Worm (Caenorhabditis elegans): Measurements from ENCODE around the gene cisd-3.1.

Gene cisd-3.1

ce11 chrIII:4593098-4593697 lies 50.5 kb downstream of the cisd-3.1 start, which contains the start of gene erh-2:
erh-2 (plus strand) TSS chrIII:4593231.
- no peak for TF ChIP-seq nhr-76 (tag; optimal IDR thresholded peaks at IDR 0.05)
- no peak for TF ChIP-seq nhr-28 (tag; optimal IDR thresholded peaks at IDR 0.05)

ce11 chrIII:4594324-4594723 lies 51.6 kb downstream of the cisd-3.1 start, which contains the start of gene apc-11:
apc-11 (minus strand) TSS chrIII:4594424.
- no peak for TF ChIP-seq daf-12 (tag; optimal IDR thresholded peaks at IDR 0.05)
- no peak for TF ChIP-seq nhr-67 (tag; optimal IDR thresholded peaks at IDR 0.05)
- TF ChIP-seq aly-2 (tag; optimal IDR thresholded peaks at IDR 0.05), result no peak
- no peak for TF ChIP-seq egl-5 (tag; optimal IDR thresholded peaks at IDR 0.05)
- TF ChIP-seq unc-62 (GFP tag; optimal IDR thresholded peaks at IDR 0.05), result no peak
- TF ChIP-seq pqm-1 (tag; optimal IDR thresholded peaks at IDR 0.05), result no peak
- no peak for TF ChIP-seq elt-3 (tag; optimal IDR thresholded peaks at IDR 0.05)
- TF ChIP-seq ama-1 (optimal IDR thresholded peaks at IDR 0.05), result no peak
- no peak for TF ChIP-seq lin-39 (tag; optimal IDR thresholded peaks at IDR 0.05)
- TF ChIP-seq ceh-82 (tag; optimal IDR thresholded peaks at IDR 0.05), result no peak

DNA sequence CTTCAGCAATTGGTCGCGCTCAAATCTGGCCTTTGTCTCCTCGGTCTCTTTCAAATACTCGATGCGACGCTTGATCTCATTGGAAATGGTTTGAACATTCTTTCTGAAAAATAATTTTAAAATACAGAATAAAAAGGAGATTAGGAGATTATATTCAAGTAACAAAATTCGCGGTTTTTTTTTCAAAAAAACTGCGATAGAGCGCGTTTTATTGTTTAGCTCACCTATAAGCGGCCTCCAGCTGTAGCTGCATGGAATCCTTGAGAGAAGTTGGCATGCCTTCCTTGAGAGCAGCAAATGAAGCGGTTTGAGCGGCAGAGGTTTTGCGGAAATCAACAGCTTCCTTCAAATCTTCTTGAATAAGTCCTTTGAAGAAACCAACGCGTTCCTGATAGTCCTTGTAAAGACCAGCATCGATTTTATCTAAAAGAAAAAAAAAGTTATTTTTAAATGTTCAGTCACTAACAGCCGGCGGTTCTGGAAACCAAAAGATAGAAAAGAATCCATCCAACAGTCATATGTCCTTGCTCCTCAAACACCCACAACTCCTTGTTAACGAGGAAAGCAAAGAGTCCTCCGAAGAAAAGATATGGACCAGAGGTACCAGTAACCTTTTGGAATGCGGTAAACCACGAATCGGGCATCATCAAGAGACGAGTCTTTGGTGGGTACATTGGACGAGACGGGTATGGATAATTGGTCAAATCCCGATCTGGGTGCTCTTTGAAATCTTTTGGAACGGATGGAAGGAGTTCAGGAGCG lies 52.3 kb downstream of the cisd-3.1 start:
- no peak for TF ChIP-seq unc-62 (GFP tag; optimal IDR thresholded peaks at IDR 0.05)
- TF ChIP-seq ama-1 (optimal IDR thresholded peaks at IDR 0.05), result no peak
- TF ChIP-seq snpc-4 (tag; optimal IDR thresholded peaks at IDR 0.05), result no peak
- TF ChIP-seq pha-4 (tag; optimal IDR thresholded peaks at IDR 0.05), result no peak
- no peak for TF ChIP-seq nhr-28 (tag; optimal IDR thresholded peaks at IDR 0.05)
- TF ChIP-seq sea-2 (GFP tag; optimal IDR thresholded peaks at IDR 0.05), result no peak
- TF ChIP-seq nhr-23 (tag; optimal IDR thresholded peaks at IDR 0.05), result no peak
- TF ChIP-seq skn-1 (tag; optimal IDR thresholded peaks at IDR 0.05), result no peak
- TF ChIP-seq ZK546.5 (tag; optimal IDR thresholded peaks at IDR 0.05), result no peak

All from whole organism, L3 larva.